Fruit fly (Drosophila melanogaster) whole organism, embryonic: ENCODE results near the gene CG7611.

Source experiments
- Adf1 ChIP-seq: fragments of 200-800 bp; sonication (Bioruptor generic); IDR thresholded peaks from 2 replicates; pipeline ENCODE4 v1.3.6; 2022; ENCODE audit warnings: missing biosample characterization, missing genetic modification characterization
- CG10366 ChIP-seq: fragments of 200-800 bp; sonication (Bioruptor generic); IDR thresholded peaks from 2 replicates; pipeline ENCODE4 v1.3.6; 2022; ENCODE audit warnings: missing biosample characterization, missing genetic modification characterization
- CG10565 ChIP-seq: fragments of 200-800 bp; sonication (Bioruptor generic); optimal IDR thresholded peaks from 3 replicates; lab custom pipeline; 2016; ENCODE audit warnings: missing biosample characterization, mild to moderate bottlenecking, missing genetic modification characterization
- CG14965 ChIP-seq: fragments of 200-800 bp; sonication (Bioruptor generic); optimal IDR thresholded peaks from 2 replicates; lab custom pipeline; 2016; ENCODE audit warnings: missing biosample characterization, missing genetic modification characterization, borderline replicate concordance
- CG1529 ChIP-seq: fragments of 200-800 bp; sonication (Bioruptor generic); optimal IDR thresholded peaks from 3 replicates; lab custom pipeline; 2018; ENCODE audit warnings: missing biosample characterization, missing genetic modification characterization
- CG17385 ChIP-seq: fragments of 200-800 bp; sonication (Bioruptor generic); optimal IDR thresholded peaks from 3 replicates; lab custom pipeline; 2018; ENCODE audit warnings: missing biosample characterization, mild to moderate bottlenecking, missing genetic modification characterization
- CG17612 ChIP-seq: fragments of 200-800 bp; sonication (Bioruptor generic); IDR thresholded peaks from 2 replicates; pipeline ENCODE4 v1.3.6; 2022; ENCODE audit warnings: missing biosample characterization, missing genetic modification characterization
- CG18262 ChIP-seq: fragments of 200-800 bp; optimal IDR thresholded peaks from 3 replicates; lab custom pipeline; 2019; ENCODE audit warnings: missing biosample characterization, mild to moderate bottlenecking, missing genetic modification characterization, moderate library complexity
- CG2129 ChIP-seq: fragments of 200-800 bp; sonication (Bioruptor generic); IDR thresholded peaks from 2 replicates; pipeline ENCODE4 v1.3.6; 2022; ENCODE audit warnings: missing biosample characterization, missing genetic modification characterization; ENCODE audit not compliant: partially characterized antibody
- CG2199 ChIP-seq: fragments of 200-800 bp; sonication (Bioruptor generic); IDR thresholded peaks from 3 replicates; pipeline ENCODE4 v1.3.6; 2022; ENCODE audit warnings: missing biosample characterization, missing genetic modification characterization
- CG2202 ChIP-seq: fragments of 200-800 bp; sonication (Bioruptor generic); optimal IDR thresholded peaks from 2 replicates; lab custom pipeline; 2018; ENCODE audit warnings: missing biosample characterization, mild to moderate bottlenecking, missing genetic modification characterization
- CG34422 ChIP-seq: fragments of 200-800 bp; sonication (Bioruptor generic); IDR thresholded peaks from 3 replicates; pipeline ENCODE4 v1.3.6; 2022; ENCODE audit warnings: missing biosample characterization, missing genetic modification characterization
- CG3838 ChIP-seq: fragments of 200-800 bp; sonication (Bioruptor generic); optimal IDR thresholded peaks from 3 replicates; lab custom pipeline; 2016; ENCODE audit warnings: missing biosample characterization, missing genetic modification characterization
- CG3995 ChIP-seq: fragments of 200-800 bp; sonication (Bioruptor generic); optimal IDR thresholded peaks from 3 replicates; lab custom pipeline; 2016; ENCODE audit warnings: missing biosample characterization, missing genetic modification characterization
- CG4282 ChIP-seq: fragments of 200-800 bp; sonication (Bioruptor generic); optimal IDR thresholded peaks from 2 replicates; lab custom pipeline; 2016; ENCODE audit warnings: missing biosample characterization, missing genetic modification characterization
- CG4730 ChIP-seq: fragments of 200-800 bp; sonication (Bioruptor generic); IDR thresholded peaks from 2 replicates; pipeline ENCODE4 v1.3.6; 2022; ENCODE audit warnings: missing biosample characterization, missing genetic modification characterization
- CG7745 ChIP-seq: fragments of 200-800 bp; sonication (Bioruptor generic); optimal IDR thresholded peaks from 2 replicates; lab custom pipeline; 2018; ENCODE audit warnings: missing biosample characterization, mild to moderate bottlenecking, missing genetic modification characterization, moderate library complexity
- CG8281 ChIP-seq: fragments of 200-800 bp; sonication (Bioruptor generic); optimal IDR thresholded peaks from 2 replicates; lab custom pipeline; 2018; ENCODE audit warnings: missing biosample characterization, mild to moderate bottlenecking, missing genetic modification characterization, moderate library complexity
- CG8388 ChIP-seq: fragments of 200-800 bp; sonication (Bioruptor generic); optimal IDR thresholded peaks from 2 replicates; lab custom pipeline; 2019; ENCODE audit warnings: missing biosample characterization, mild to moderate bottlenecking, missing genetic modification characterization, moderate library complexity
- CG9215 ChIP-seq: fragments of 200-800 bp; sonication (Bioruptor generic); IDR thresholded peaks from 2 replicates; pipeline ENCODE4 v1.3.6; 2022; ENCODE audit warnings: missing biosample characterization, missing genetic modification characterization
- CG9797 ChIP-seq: fragments of 200-800 bp; sonication (Bioruptor generic); optimal IDR thresholded peaks from 3 replicates; lab custom pipeline; 2018; ENCODE audit warnings: missing biosample characterization, mild to moderate bottlenecking, missing genetic modification characterization
- Camta ChIP-seq: fragments of 200-800 bp; sonication (Bioruptor generic); optimal IDR thresholded peaks from 2 replicates; lab custom pipeline; 2016; ENCODE audit warnings: missing biosample characterization, missing genetic modification characterization
- Drgx ChIP-seq: fragments of 200-800 bp; sonication (Bioruptor generic); IDR thresholded peaks from 2 replicates; pipeline ENCODE4 v1.3.6; 2022; ENCODE audit warnings: missing biosample characterization, missing genetic modification characterization
- E2f1 ChIP-seq: fragments of 200-800 bp; sonication (Bioruptor generic); IDR thresholded peaks from 2 replicates; pipeline ENCODE4 v1.3.6; 2022; ENCODE audit warnings: missing biosample characterization, missing genetic modification characterization
- HLH54F ChIP-seq: fragments of 200-800 bp; sonication (Bioruptor generic); optimal IDR thresholded peaks from 3 replicates; lab custom pipeline; 2016; ENCODE audit warnings: missing biosample characterization, missing genetic modification characterization
- Hmr ChIP-seq: fragments of 200-800 bp; sonication (Bioruptor generic); optimal IDR thresholded peaks from 3 replicates; lab custom pipeline; 2017; ENCODE audit warnings: mild to moderate bottlenecking, missing biosample characterization, missing genetic modification reagents, missing genetic modification characterization
- Hr51 ChIP-seq, 2 experiments: fragments of 200-800 bp; sonication (Bioruptor generic); optimal IDR thresholded peaks; 2 replicates in 1 of 2; 3 replicates in 1 of 2; lab custom pipeline; 2016 to 2018; ENCODE audit warnings: missing biosample characterization in 2 of 2, missing genetic modification characterization in 2 of 2, mild to moderate bottlenecking in 1 of 2, moderate library complexity in 1 of 2
- Lim3 ChIP-seq: fragments of 200-800 bp; sonication (Bioruptor generic); IDR thresholded peaks from 2 replicates; pipeline ENCODE4 v1.3.6; 2022; ENCODE audit warnings: missing biosample characterization, missing genetic modification characterization
- NC2α ChIP-seq: fragments of 200-800 bp; sonication (Bioruptor generic); optimal IDR thresholded peaks from 2 replicates; lab custom pipeline; 2016; ENCODE audit warnings: missing biosample characterization, missing genetic modification characterization
- Nf-YC ChIP-seq: fragments of 200-800 bp; optimal IDR thresholded peaks from 3 replicates; lab custom pipeline; 2019; ENCODE audit warnings: missing biosample characterization, mild to moderate bottlenecking, missing genetic modification characterization, moderate library complexity
- Pdp1 ChIP-seq, 2 experiments: fragments of 200-800 bp; sonication (Bioruptor generic); optimal IDR thresholded peaks; 3 replicates each; lab custom pipeline; 2016; ENCODE audit warnings: missing biosample characterization in 2 of 2, missing genetic modification characterization in 2 of 2, mild to moderate bottlenecking in 1 of 2, moderate library complexity in 1 of 2
- Six4 ChIP-seq: fragments of 200-800 bp; sonication (Bioruptor generic); optimal IDR thresholded peaks from 2 replicates; lab custom pipeline; 2016; ENCODE audit warnings: missing biosample characterization, missing genetic modification characterization
- Spps ChIP-seq: fragments of 200-800 bp; sonication (Bioruptor generic); optimal IDR thresholded peaks from 2 replicates; lab custom pipeline; 2018; ENCODE audit warnings: missing biosample characterization, mild to moderate bottlenecking, missing genetic modification characterization
- Xrp1 ChIP-seq: fragments of 200-800 bp; sonication (Bioruptor generic); IDR thresholded peaks from 2 replicates; pipeline ENCODE4 v1.3.6; 2022; ENCODE audit warnings: missing biosample characterization, missing genetic modification characterization
- bowl ChIP-seq: fragments of 200-800 bp; sonication (Bioruptor generic); IDR thresholded peaks from 2 replicates; pipeline ENCODE4 v1.3.6; 2022; ENCODE audit warnings: missing biosample characterization, missing genetic modification characterization
- caup ChIP-seq: fragments of 200-800 bp; sonication (Bioruptor generic); optimal IDR thresholded peaks from 3 replicates; lab custom pipeline; 2017; ENCODE audit warnings: missing biosample characterization, mild to moderate bottlenecking, missing genetic modification characterization, moderate library complexity; ENCODE audit not compliant: severe bottlenecking
- cg ChIP-seq: fragments of 200-800 bp; sonication (Bioruptor generic); optimal IDR thresholded peaks from 3 replicates; lab custom pipeline; 2019; ENCODE audit warnings: missing biosample characterization, mild to moderate bottlenecking, missing genetic modification characterization, moderate library complexity
- fu2 ChIP-seq: fragments of 200-800 bp; sonication (Bioruptor generic); optimal IDR thresholded peaks from 2 replicates; lab custom pipeline; 2016; ENCODE audit warnings: missing biosample characterization, missing genetic modification characterization
- gcm ChIP-seq: fragments of 200-800 bp; sonication (Bioruptor generic); optimal IDR thresholded peaks from 2 replicates; lab custom pipeline; 2019; ENCODE audit warnings: missing biosample characterization, mild to moderate bottlenecking, missing genetic modification characterization, moderate library complexity
- gcm2 ChIP-seq: fragments of 200-800 bp; sonication (Bioruptor generic); optimal IDR thresholded peaks from 2 replicates; lab custom pipeline; 2016; ENCODE audit warnings: missing biosample characterization, missing genetic modification characterization
- h ChIP-seq: fragments of >200 bp; optimal IDR thresholded peaks from 2 replicates; lab custom pipeline; 2017
- hbn ChIP-seq: fragments of 200-800 bp; sonication (Bioruptor generic); IDR thresholded peaks from 2 replicates; pipeline ENCODE4 v1.3.6; 2022; ENCODE audit warnings: missing biosample characterization, missing genetic modification characterization; ENCODE audit not compliant: partially characterized antibody
- jing ChIP-seq: fragments of 200-800 bp; sonication (Bioruptor generic); optimal IDR thresholded peaks from 2 replicates; lab custom pipeline; 2018; ENCODE audit warnings: missing biosample characterization, mild to moderate bottlenecking, missing genetic modification characterization
- lbe ChIP-seq: fragments of 200-800 bp; sonication (Bioruptor generic); optimal IDR thresholded peaks from 2 replicates; lab custom pipeline; 2016; ENCODE audit warnings: missing biosample characterization, mild to moderate bottlenecking, missing genetic modification characterization
- slbo ChIP-seq: fragments of 200-800 bp; sonication (Bioruptor generic); IDR thresholded peaks from 2 replicates; pipeline ENCODE4 v1.3.6; 2022; ENCODE audit warnings: missing biosample characterization, missing genetic modification characterization
- ttk ChIP-seq: fragments of 200-800 bp; sonication (Bioruptor generic); IDR thresholded peaks from 2 replicates; pipeline ENCODE4 v2.1.2; 2022; ENCODE audit warnings: missing biosample characterization, missing genetic modification characterization
- tx ChIP-seq: fragments of 200-800 bp; sonication (Bioruptor generic); optimal IDR thresholded peaks from 2 replicates; lab custom pipeline; 2016; ENCODE audit warnings: missing biosample characterization, missing genetic modification characterization
- vnd ChIP-seq: fragments of 200-800 bp; sonication (Bioruptor generic); IDR thresholded peaks from 3 replicates; pipeline ENCODE4 v1.3.6; 2022; ENCODE audit warnings: missing biosample characterization, missing genetic modification characterization; ENCODE audit not compliant: partially characterized antibody

The CG7611 gene

DNA sequence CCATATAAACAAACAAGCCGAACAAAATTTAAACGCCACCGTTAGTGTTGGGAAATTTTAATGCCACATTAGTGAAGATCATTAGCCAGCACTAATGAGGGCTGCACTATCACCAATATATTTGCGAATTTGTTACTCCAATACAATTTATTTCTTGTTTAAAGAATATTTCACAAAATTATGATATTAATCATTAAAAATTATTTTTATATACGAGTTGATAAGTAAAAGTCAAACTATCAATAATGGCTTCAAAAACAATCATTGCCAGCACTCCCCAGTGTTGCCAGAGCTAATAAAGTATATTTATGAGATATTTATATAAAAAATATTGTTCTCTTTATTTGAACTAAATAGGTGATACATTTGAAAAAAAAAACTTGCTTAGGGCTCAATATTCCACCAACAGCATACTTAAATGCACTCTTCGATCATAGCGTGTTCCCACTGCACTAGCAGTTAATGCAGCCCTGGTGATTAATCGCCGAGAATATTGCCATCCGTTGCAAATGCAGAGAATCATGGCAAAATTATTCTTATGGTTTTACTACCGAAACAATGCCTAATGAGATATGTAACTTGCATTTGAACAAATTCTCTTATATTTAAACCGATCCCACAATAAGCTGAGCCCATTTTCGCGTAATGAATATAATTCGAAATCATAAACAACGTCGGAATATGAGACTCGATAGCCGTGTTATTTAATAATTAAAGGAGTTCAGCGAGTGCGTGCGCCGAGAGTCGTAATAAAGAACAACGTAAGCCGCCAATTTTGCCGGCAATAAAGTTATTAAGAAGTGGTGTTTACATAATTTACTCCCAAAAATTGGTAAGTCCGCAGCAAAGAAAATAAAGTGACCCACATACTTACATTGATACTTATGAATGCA, 6.9 kb upstream of the CG7611 start, which contains the start of the genes SAK and Cdk12:
SAK (minus strand) TSS at position 65 of the 893 bp plus-strand sequence.
Cdk12 (plus strand) TSS at position 484 of the 893 bp plus-strand sequence.
- TF ChIP-seq caup (GFP tag; lab: Kevin White, UChicago) (peak; percentile 88), CG9215 (peak; percentile 97), Spps (tag; lab: Kevin White, UChicago) (peak; percentile 55), fu2 (peak; percentile 67), CG2202 (peak; percentile 63), lbe (GFP tag; lab: Kevin White, UChicago) (peak; percentile 65), CG1529 (GFP tag; lab: Kevin White, UChicago) (peak; percentile 66), CG4282 (GFP tag; lab: Kevin White, UChicago) (no peak), Drgx (GFP tag; lab: Robert Waterston, UW) (peak; percentile 55), h (no peak), CG2129 (no peak), CG10366 (GFP tag; lab: Robert Waterston, UW) (peak; percentile 71; the same call in 1 of the 2 replicates), hbn (GFP tag; lab: Robert Waterston, UW) (no peak), CG2199 (GFP tag; lab: Robert Waterston, UW) (0 out of 3 replicates have a peak, but pooled peaks have one; percentile 46), CG4730 (no peak; the same call in 1 of the 2 replicates), E2f1 (peak; percentile 82), CG9797 (GFP tag; lab: Kevin White, UChicago) (peak; percentile 37), gcm (GFP tag; lab: Kevin White, UChicago) (peak; percentile 76), bowl (GFP tag; lab: Robert Waterston, UW) (0 out of 2 replicates have a peak, but pooled peaks have one; percentile 30), ttk (GFP tag; lab: Robert Waterston, UW) (peak; percentile 82), Hr51 (GFP tag; optimal IDR thresholded peaks at IDR 0.05; lab: Kevin White, UChicago) (peak; percentile 61 to 86), CG18262 (tag; lab: Kevin White, UChicago) (peak; percentile 89), Adf1 (GFP tag; lab: Robert Waterston, UW) (peak; percentile 55), CG7745 (tag; lab: Kevin White, UChicago) (peak; percentile 36), CG3995 (GFP tag; lab: Kevin White, UChicago) (peak; percentile 45), jing (GFP tag; lab: Kevin White, UChicago) (peak; percentile 48), gcm2 (no peak), Six4 (GFP tag; lab: Kevin White, UChicago) (peak; percentile 80), HLH54F (GFP tag; lab: Kevin White, UChicago) (peak; percentile 74), CG17612 (GFP tag; lab: Robert Waterston, UW) (peak; percentile 81), CG14965 (GFP tag; lab: Kevin White, UChicago) (no peak), CG17385 (peak; percentile 80), CG8281 (peak; percentile 52), Pdp1 (GFP tag; optimal IDR thresholded peaks at IDR 0.05; lab: Kevin White, UChicago) (peak; percentile 76 to 80), tx (GFP tag; lab: Kevin White, UChicago) (peak; percentile 49), CG34422 (GFP tag; lab: Robert Waterston, UW) (peak; percentile 77), NC2α (no peak), Lim3 (GFP tag; lab: Robert Waterston, UW) (no peak), CG10565 (GFP tag; lab: Kevin White, UChicago) (peak; percentile 38), cg (no peak), Camta (peak; percentile 48), vnd (GFP tag; lab: Robert Waterston, UW) (0 out of 3 replicates have a peak, but pooled peaks have one; percentile 39), slbo (peak; percentile 92), Xrp1 (GFP tag; lab: Robert Waterston, UW) (peak; percentile 77), Hmr (GFP tag; lab: Kevin White, UChicago) (peak; percentile 88), CG3838 (GFP tag; lab: Kevin White, UChicago) (peak; percentile 47), CG8388 (peak; percentile 78), Nf-YC (peak; percentile 83)
